Worm (Caenorhabditis elegans) whole organism, L4 larva: ENCODE data around the gene brc-2.

Source experiments
- D1046.2 ChIP-seq: fragments of 200-800 bp; sonication (Bioruptor generic); IDR thresholded peaks from 2 replicates; pipeline ENCODE4 v1.3.6; 2022; ENCODE audit warnings: missing genetic modification characterization, missing compliant biosample characterization
- F37D6.2 ChIP-seq: sonication (generic microtip); optimal IDR thresholded peaks from 2 replicates; lab custom pipeline; 2016; ENCODE audit warnings: mild to moderate bottlenecking, missing genetic modification characterization, missing compliant biosample characterization
- F44E2.7 ChIP-seq: fragments of 200-800 bp; sonication (Bioruptor generic); IDR thresholded peaks from 2 replicates; pipeline ENCODE4 v2.1.2; 2022; ENCODE audit warnings: missing genetic modification characterization, missing compliant biosample characterization
- T26A8.4 ChIP-seq: fragments of 200-800 bp; sonication (Bioruptor generic); IDR thresholded peaks from 2 replicates; pipeline ENCODE4 v1.3.6; 2022; ENCODE audit warnings: missing genetic modification characterization, missing compliant biosample characterization
- Y105C5A.15 ChIP-seq: fragments of 200-800 bp; sonication (Bioruptor generic); IDR thresholded peaks from 2 replicates; pipeline ENCODE4 v1.3.6; 2022; ENCODE audit warnings: missing genetic modification characterization, missing compliant biosample characterization
- Y48G9A.11 ChIP-seq: fragments of 200-800 bp; sonication (Bioruptor generic); IDR thresholded peaks from 2 replicates; pipeline ENCODE4 v1.3.6; 2022; ENCODE audit warnings: missing genetic modification reagents, missing genetic modification characterization, missing compliant biosample characterization
- ZK337.2 ChIP-seq: fragments of 200-800 bp; sonication (Bioruptor generic); IDR thresholded peaks from 2 replicates; pipeline ENCODE4 v1.3.6; 2022; ENCODE audit warnings: missing genetic modification reagents, missing genetic modification characterization, missing compliant biosample characterization
- ama-1 ChIP-seq: fragments of 150-350 bp; optimal IDR thresholded peaks from 2 replicates; lab custom pipeline; 2014; ENCODE audit warnings: inconsistent platforms, mixed read lengths
- attf-4 ChIP-seq: sonication (generic microtip); optimal IDR thresholded peaks from 3 replicates; lab custom pipeline; 2017; ENCODE audit warnings: missing biosample characterization, missing genetic modification characterization
- ceh-20 ChIP-seq: fragments of 200-800 bp; sonication (Bioruptor generic); IDR thresholded peaks from 2 replicates; pipeline ENCODE4 v1.3.6; 2022; ENCODE audit warnings: missing genetic modification reagents, missing genetic modification characterization, missing compliant biosample characterization
- ceh-82 ChIP-seq: sonication (generic microtip); optimal IDR thresholded peaks from 2 replicates; lab custom pipeline; 2017; ENCODE audit warnings: missing biosample characterization, missing genetic modification characterization
- cey-2 ChIP-seq: sonication (generic microtip); optimal IDR thresholded peaks from 3 replicates; lab custom pipeline; 2017; ENCODE audit warnings: missing genetic modification characterization, mild to moderate bottlenecking, missing compliant biosample characterization, antibody characterized with exemption, borderline replicate concordance; ENCODE audit not compliant: insufficient read depth
- ctbp-1 ChIP-seq: fragments of 200-800 bp; sonication (Bioruptor generic); IDR thresholded peaks from 2 replicates; pipeline ENCODE4 v1.3.6; 2022; ENCODE audit warnings: missing genetic modification reagents, missing genetic modification characterization, missing compliant biosample characterization
- daf-12 ChIP-seq: fragments of 150-350 bp; optimal IDR thresholded peaks from 2 replicates; lab custom pipeline; 2014; ENCODE audit warnings: missing biosample characterization, missing genetic modification reagents, missing genetic modification characterization
- daf-16 ChIP-seq, 3 experiments: sonication (generic microtip); optimal IDR thresholded peaks; 2 replicates each; lab custom pipeline; 2016 to 2017; ENCODE audit warnings: missing genetic modification characterization in 3 of 3, missing genetic modification reagents in 3 of 3, mild to moderate bottlenecking in 2 of 3, missing compliant biosample characterization in 2 of 3, missing biosample characterization in 1 of 3, moderate library complexity in 1 of 3
- daf-19 ChIP-seq: fragments of 200-800 bp; sonication (Bioruptor generic); conservative IDR thresholded peaks from 2 replicates; pipeline ENCODE4 v1.3.6; 2022; ENCODE audit warnings: missing genetic modification characterization, missing compliant biosample characterization
- fkh-10 ChIP-seq: fragments of 150-350 bp; optimal IDR thresholded peaks from 2 replicates; lab custom pipeline; 2014; ENCODE audit warnings: missing biosample characterization, missing genetic modification reagents, missing genetic modification characterization
- fos-1 ChIP-seq: fragments of 150-350 bp; optimal IDR thresholded peaks from 2 replicates; lab custom pipeline; 2014; ENCODE audit warnings: missing biosample characterization, missing genetic modification characterization
- gei-8 ChIP-seq: fragments of 200-800 bp; sonication (Bioruptor generic); optimal IDR thresholded peaks from 2 replicates; lab custom pipeline; 2018; ENCODE audit warnings: mild to moderate bottlenecking, missing genetic modification characterization, missing compliant biosample characterization
- hif-1 ChIP-seq, 2 experiments: sonication (generic microtip); optimal IDR thresholded peaks; 2 replicates each; lab custom pipeline; 2016 to 2017; ENCODE audit warnings: missing compliant biosample characterization in 2 of 2, missing genetic modification characterization in 2 of 2, missing genetic modification reagents in 2 of 2, missing genotype in 2 of 2, mild to moderate bottlenecking in 1 of 2
- hlh-11 ChIP-seq: fragments of 200-800 bp; sonication (Bioruptor generic); optimal IDR thresholded peaks from 2 replicates; lab custom pipeline; 2018; ENCODE audit warnings: mild to moderate bottlenecking, missing genetic modification characterization, missing compliant biosample characterization
- hlh-30 ChIP-seq: sonication (generic microtip); optimal IDR thresholded peaks from 2 replicates; lab custom pipeline; 2017; ENCODE audit warnings: antibody characterized with exemption, mild to moderate bottlenecking, missing genetic modification characterization, missing compliant biosample characterization; ENCODE audit not compliant: insufficient read depth
- jun-1 ChIP-seq: fragments of 150-350 bp; optimal IDR thresholded peaks from 2 replicates; lab custom pipeline; 2014; ENCODE audit warnings: missing biosample characterization, missing genetic modification reagents, missing genetic modification characterization
- lin-1 ChIP-seq: fragments of 200-800 bp; sonication (Bioruptor generic); IDR thresholded peaks from 2 replicates; pipeline ENCODE4 v1.3.6; 2022; ENCODE audit warnings: missing genetic modification reagents, missing genetic modification characterization, missing compliant biosample characterization
- lin-13 ChIP-seq: fragments of 150-350 bp; optimal IDR thresholded peaks from 2 replicates; lab custom pipeline; 2014; ENCODE audit warnings: missing biosample characterization, missing genetic modification reagents, missing genetic modification characterization
- lin-39 ChIP-seq: fragments of 150-350 bp; optimal IDR thresholded peaks from 2 replicates; lab custom pipeline; 2014; ENCODE audit warnings: missing biosample characterization, missing genetic modification reagents, missing genetic modification characterization
- lsy-2 ChIP-seq, 2 experiments: fragments of 150-350 bp in 1 of 2; sonication (generic microtip) in 1 of 2; optimal IDR thresholded peaks; 2 replicates each; lab custom pipeline; 2014 to 2017; ENCODE audit warnings: missing biosample characterization in 2 of 2, missing genetic modification characterization in 2 of 2
- madf-5 ChIP-seq, 2 experiments: fragments of 200-800 bp; sonication (Bioruptor generic); IDR thresholded peaks; 2 replicates each; pipeline ENCODE4 v1.3.6; 2022; ENCODE audit warnings: missing compliant biosample characterization in 2 of 2, missing genetic modification characterization in 2 of 2
- madf-9 ChIP-seq: fragments of 200-800 bp; sonication (Bioruptor generic); conservative IDR thresholded peaks from 2 replicates; pipeline ENCODE4 v1.3.6; 2022; ENCODE audit warnings: missing genetic modification reagents, missing genetic modification characterization, missing compliant biosample characterization
- mdt-29 ChIP-seq: fragments of 200-800 bp; sonication (Bioruptor generic); IDR thresholded peaks from 2 replicates; pipeline ENCODE4 v1.3.6; 2022; ENCODE audit warnings: missing genetic modification reagents, missing genetic modification characterization, missing compliant biosample characterization
- mep-1 ChIP-seq: fragments of 150-350 bp; sonication (generic microtip); optimal IDR thresholded peaks from 3 replicates; lab custom pipeline; 2014; ENCODE audit warnings: missing biosample characterization, missing genetic modification characterization
- mxl-3 ChIP-seq: fragments of 200-800 bp; sonication (Bioruptor generic); optimal IDR thresholded peaks from 2 replicates; lab custom pipeline; 2018; ENCODE audit warnings: mild to moderate bottlenecking, missing genetic modification characterization, missing compliant biosample characterization
- nhr-10 ChIP-seq: fragments of 150-350 bp; optimal IDR thresholded peaks from 2 replicates; lab custom pipeline; 2014; ENCODE audit warnings: missing biosample characterization, missing genetic modification characterization
- nhr-11 ChIP-seq: fragments of 150-350 bp; optimal IDR thresholded peaks from 2 replicates; lab custom pipeline; 2014; ENCODE audit warnings: missing biosample characterization, missing genetic modification characterization
- nhr-25 ChIP-seq: sonication (generic microtip); optimal IDR thresholded peaks from 2 replicates; lab custom pipeline; 2017; ENCODE audit warnings: missing genetic modification characterization, mild to moderate bottlenecking, missing compliant biosample characterization, antibody characterized with exemption, moderate library complexity, borderline replicate concordance; ENCODE audit not compliant: insufficient read depth
- nhr-28 ChIP-seq: fragments of 150-350 bp; optimal IDR thresholded peaks from 2 replicates; lab custom pipeline; 2014; ENCODE audit warnings: missing biosample characterization, missing genetic modification characterization
- nhr-42 ChIP-seq: fragments of 200-800 bp; sonication (Bioruptor generic); IDR thresholded peaks from 2 replicates; pipeline ENCODE4 v1.3.6; 2022; ENCODE audit warnings: missing genetic modification characterization, missing compliant biosample characterization
- nhr-6 ChIP-seq: fragments of 150-350 bp; optimal IDR thresholded peaks from 2 replicates; lab custom pipeline; 2014; ENCODE audit warnings: missing biosample characterization, missing genetic modification characterization
- nhr-77 ChIP-seq: fragments of 150-350 bp; optimal IDR thresholded peaks from 2 replicates; lab custom pipeline; 2014; ENCODE audit warnings: missing biosample characterization, missing genetic modification characterization
- php-3 ChIP-seq: fragments of 200-800 bp; sonication (Bioruptor generic); IDR thresholded peaks from 2 replicates; pipeline ENCODE4 v1.3.6; 2022; ENCODE audit warnings: missing genetic modification reagents, missing genetic modification characterization, missing compliant biosample characterization
- rbr-2 ChIP-seq: sonication (generic microtip); optimal IDR thresholded peaks from 2 replicates; lab custom pipeline; 2016; ENCODE audit warnings: missing genotype, missing genetic modification characterization, missing compliant biosample characterization
- sdz-12 ChIP-seq: fragments of 200-800 bp; sonication (Bioruptor generic); optimal IDR thresholded peaks from 2 replicates; lab custom pipeline; 2018; ENCODE audit warnings: mild to moderate bottlenecking, missing genetic modification characterization, missing compliant biosample characterization
- set-16 ChIP-seq: fragments of 200-800 bp; sonication (Bioruptor generic); IDR thresholded peaks from 2 replicates; pipeline ENCODE4 v1.3.6; 2022; ENCODE audit warnings: missing genetic modification reagents, missing genetic modification characterization, missing compliant biosample characterization
- skn-1 ChIP-seq: fragments of 150-350 bp; optimal IDR thresholded peaks from 2 replicates; lab custom pipeline; 2014; ENCODE audit warnings: missing biosample characterization, missing genetic modification characterization
- spr-1 ChIP-seq: sonication (generic microtip); optimal IDR thresholded peaks from 2 replicates; lab custom pipeline; 2016; ENCODE audit warnings: mild to moderate bottlenecking, missing genetic modification characterization, missing compliant biosample characterization
- tag-97 ChIP-seq: fragments of 200-800 bp; sonication (Bioruptor generic); IDR thresholded peaks from 2 replicates; pipeline ENCODE4 v1.3.6; 2022; ENCODE audit warnings: missing genetic modification characterization, missing compliant biosample characterization
- unc-62 ChIP-seq, 3 experiments: fragments of 150-350 bp in 1 of 3; sonication (generic microtip); optimal IDR thresholded peaks in 2 of 3; peaks in 1 of 3; 1 replicate in 1 of 3; 2 replicates in 2 of 3; lab custom pipeline; 2014 to 2017; ENCODE audit warnings: missing biosample characterization in 3 of 3, missing genetic modification characterization in 3 of 3, missing genetic modification reagents in 3 of 3, missing genotype in 1 of 3
- zfp-3 ChIP-seq: fragments of 200-800 bp; sonication (Bioruptor generic); conservative IDR thresholded peaks from 2 replicates; pipeline ENCODE4 v1.3.6; 2022; ENCODE audit warnings: missing genetic modification reagents, missing genetic modification characterization, missing compliant biosample characterization
- ztf-11 ChIP-seq: fragments of 150-350 bp; optimal IDR thresholded peaks from 2 replicates; lab custom pipeline; 2014; ENCODE audit warnings: missing biosample characterization, missing genetic modification characterization
- ztf-7 ChIP-seq: fragments of 150-350 bp; optimal IDR thresholded peaks from 2 replicates; lab custom pipeline; 2014; ENCODE audit warnings: missing biosample characterization, missing genetic modification characterization

brc-2 gene

ce11 chrIII:6873724-6874123 is 29.2 kb downstream of the brc-2 start:
- no peak for TF ChIP-seq nhr-25
- no peak for TF ChIP-seq madf-9
- TF ChIP-seq lsy-2 (tag; optimal IDR thresholded peaks at IDR 0.05; lab: Kevin White, UChicago) = peak; percentile 5 to 64
- TF ChIP-seq nhr-77 (tag; lab: Kevin White, UChicago) = no peak
- TF ChIP-seq F37D6.2 (tag; lab: Kevin White, UChicago) = peak; percentile 10
- TF ChIP-seq mdt-29 (GFP tag; lab: Robert Waterston, UW) = no peak
- TF ChIP-seq ZK337.2 (GFP tag; lab: Robert Waterston, UW) = 0 out of 2 replicates have a peak, but pooled peaks have one; percentile 12
- peak in 1 of 2 experiments; percentile 44 for TF ChIP-seq daf-16 (GFP tag; optimal IDR thresholded peaks at IDR 0.05; lab: Kevin White, UChicago)
- no peak for TF ChIP-seq daf-16 (tag; optimal IDR thresholded peaks at IDR 0.05; lab: Kevin White, UChicago)
- TF ChIP-seq jun-1 = no peak
- no peak for TF ChIP-seq lin-39 (tag; lab: Kevin White, UChicago)
- TF ChIP-seq lin-1 = no peak
- TF ChIP-seq madf-5 (GFP tag; IDR thresholded peaks at IDR 0.05; lab: Robert Waterston, UW) = no peak
- TF ChIP-seq daf-12 (tag; lab: Kevin White, UChicago) = no peak
- no peak for TF ChIP-seq rbr-2 (tag; lab: Kevin White, UChicago)
- no peak for TF ChIP-seq hlh-30 (tag; lab: Kevin White, UChicago)
- TF ChIP-seq mep-1 (tag; lab: Kevin White, UChicago) = peak; percentile 48
- TF ChIP-seq Y48G9A.11 (GFP tag; lab: Robert Waterston, UW) = no peak
- TF ChIP-seq skn-1 (tag; lab: Kevin White, UChicago) = no peak
- no peak for TF ChIP-seq lin-13
- TF ChIP-seq tag-97 (GFP tag; lab: Robert Waterston, UW) = no peak
- no peak for TF ChIP-seq fkh-10 (GFP tag; lab: Kevin White, UChicago)
- TF ChIP-seq ama-1 (lab: Kevin White, UChicago) = peak; percentile 1
- no peak for TF ChIP-seq hlh-11
- peak in 1 of 2 experiments; percentile 36 for TF ChIP-seq hif-1 (tag; optimal IDR thresholded peaks at IDR 0.05; lab: Kevin White, UChicago)
- TF ChIP-seq gei-8 (GFP tag; lab: Kevin White, UChicago) = no peak
- no peak for TF ChIP-seq D1046.2 (GFP tag; lab: Robert Waterston, UW)
- TF ChIP-seq nhr-11 (tag; lab: Kevin White, UChicago) = peak; percentile 32

ce11 chrIII:6872534-6873150 is 30.3 kb downstream of the brc-2 start, which contains the start of gene K04C2.3:
Gene K04C2.3 (plus strand): TSS chrIII:6873089.
- TF ChIP-seq Y105C5A.15 (GFP tag; lab: Robert Waterston, UW) (no peak), nhr-10 (tag; lab: Kevin White, UChicago) (peak; percentile 23), F37D6.2 (tag; lab: Kevin White, UChicago) (no peak), F44E2.7 (GFP tag; lab: Robert Waterston, UW) (no peak), php-3 (GFP tag; lab: Robert Waterston, UW) (no peak), zfp-3 (GFP tag; lab: Robert Waterston, UW) (no peak), cey-2 (tag; lab: Kevin White, UChicago) (no peak), spr-1 (tag; lab: Kevin White, UChicago) (no peak), T26A8.4 (GFP tag; lab: Robert Waterston, UW) (no peak), set-16 (GFP tag; lab: Robert Waterston, UW) (no peak), ceh-20 (GFP tag; lab: Robert Waterston, UW) (0 out of 2 replicates have a peak, but pooled peaks have one; percentile 19), ztf-7 (tag; lab: Kevin White, UChicago) (no peak), fos-1 (tag; lab: Kevin White, UChicago) (no peak), daf-19 (no peak), attf-4 (no peak), ceh-82 (tag; lab: Kevin White, UChicago) (no peak), ctbp-1 (GFP tag; lab: Robert Waterston, UW) (no peak), nhr-42 (GFP tag; lab: Robert Waterston, UW) (no peak), unc-62 (GFP tag; optimal IDR thresholded peaks at IDR 0.05 in 1 of 2; lab: Kevin White, UChicago) (peak in 1 of 2 experiments; percentile 95), unc-62 (tag; optimal IDR thresholded peaks at IDR 0.05; lab: Kevin White, UChicago) (no peak), nhr-6 (tag; lab: Kevin White, UChicago) (no peak), nhr-28 (tag; lab: Kevin White, UChicago) (peak; percentile 1), mxl-3 (GFP tag; lab: Kevin White, UChicago) (no peak), sdz-12 (GFP tag; lab: Kevin White, UChicago) (no peak), mdt-29 (GFP tag; lab: Robert Waterston, UW) (no peak), ZK337.2 (GFP tag; lab: Robert Waterston, UW) (no peak), ztf-11 (tag; lab: Kevin White, UChicago) (no peak)
